Worm (Caenorhabditis elegans): Measurements from ENCODE around the gene srz-6.

ce11 chrII:12448241-12448640, 43.8 kb upstream of the srz-6 start, which contains the start of gene srh-27:
- TF ChIP-seq nfya-1 (tag; optimal IDR thresholded peaks at IDR 0.05; ENCODE audit: insufficient read depth) (no peak), zag-1 (tag; optimal IDR thresholded peaks at IDR 0.05) (no peak), ama-1 (optimal IDR thresholded peaks at IDR 0.05) (no peak), skn-1 (tag; optimal IDR thresholded peaks at IDR 0.05) (no peak), ztf-11 (tag; optimal IDR thresholded peaks at IDR 0.05) (no peak), R02D3.7 (tag; optimal IDR thresholded peaks at IDR 0.05) (no peak), ceh-16 (tag; optimal IDR thresholded peaks at IDR 0.05) (no peak), elt-2 (tag; optimal IDR thresholded peaks at IDR 0.05) (no peak)
